Worm (Caenorhabditis elegans) whole organism, L3 larva: ENCODE results near the gene F21D5.4.

Source experiments
- lin-15B ChIP-seq: fragments of 150-350 bp; optimal IDR thresholded peaks from 2 replicates; lab custom pipeline; 2014; ENCODE audit warnings: missing biosample characterization, missing genetic modification characterization
- nhr-237 ChIP-seq: fragments of 150-350 bp; optimal IDR thresholded peaks from 2 replicates; lab custom pipeline; 2014; ENCODE audit warnings: missing biosample characterization, missing genetic modification characterization
- nhr-76 ChIP-seq: fragments of 150-350 bp; sonication (generic microtip); optimal IDR thresholded peaks from 5 replicates; lab custom pipeline; 2014; ENCODE audit warnings: missing biosample characterization, missing genetic modification characterization
- pqm-1 ChIP-seq: fragments of 150-350 bp; optimal IDR thresholded peaks from 2 replicates; lab custom pipeline; 2017; ENCODE audit warnings: missing biosample characterization, missing genetic modification characterization, inconsistent platforms
- skn-1 ChIP-seq: fragments of 150-350 bp; optimal IDR thresholded peaks from 2 replicates; lab custom pipeline; 2014; ENCODE audit warnings: missing biosample characterization, missing genetic modification characterization
- snpc-4 ChIP-seq: fragments of 150-350 bp; optimal IDR thresholded peaks from 2 replicates; lab custom pipeline; 2014; ENCODE audit warnings: missing biosample characterization, missing genetic modification characterization

- TF ChIP-seq pqm-1 (tag; lab: Kevin White, UChicago) (no peak), lin-15B (tag; lab: Kevin White, UChicago) (no peak), skn-1 (tag; lab: Kevin White, UChicago) (no peak), snpc-4 (tag; lab: Kevin White, UChicago) (no peak), nhr-76 (tag; lab: Kevin White, UChicago) (no peak), nhr-237 (tag; lab: Kevin White, UChicago) (no peak)
Observed at ce11 chrIV:8697436-8697835, 40.5 kb upstream of the F21D5.4 start, which contains the start of gene ttll-11.
